Fruit fly (Drosophila melanogaster): ENCODE measurements around the gene CG12115.

- TF ChIP-seq pdm3 (GFP tag; optimal IDR thresholded peaks at IDR 0.05) (peak; percentile 82), CG3919 (GFP tag; optimal IDR thresholded peaks at IDR 0.05) (peak; percentile 82), CG1621 (tag; optimal IDR thresholded peaks at IDR 0.05) (peak; percentile 79), spab (GFP tag; optimal IDR thresholded peaks at IDR 0.05) (no peak), CG34406 (GFP tag; optimal IDR thresholded peaks at IDR 0.05) (peak; percentile 50), CG8319 (GFP tag; optimal IDR thresholded peaks at IDR 0.05) (no peak)
Observed at dm6 chrX:9141219-9141618, 49.2 kb downstream of the CG12115 start.

Measured in whole organism, prepupa.